Fruit fly (Drosophila melanogaster): ENCODE results near the gene Miro.

The Miro gene

DNA sequence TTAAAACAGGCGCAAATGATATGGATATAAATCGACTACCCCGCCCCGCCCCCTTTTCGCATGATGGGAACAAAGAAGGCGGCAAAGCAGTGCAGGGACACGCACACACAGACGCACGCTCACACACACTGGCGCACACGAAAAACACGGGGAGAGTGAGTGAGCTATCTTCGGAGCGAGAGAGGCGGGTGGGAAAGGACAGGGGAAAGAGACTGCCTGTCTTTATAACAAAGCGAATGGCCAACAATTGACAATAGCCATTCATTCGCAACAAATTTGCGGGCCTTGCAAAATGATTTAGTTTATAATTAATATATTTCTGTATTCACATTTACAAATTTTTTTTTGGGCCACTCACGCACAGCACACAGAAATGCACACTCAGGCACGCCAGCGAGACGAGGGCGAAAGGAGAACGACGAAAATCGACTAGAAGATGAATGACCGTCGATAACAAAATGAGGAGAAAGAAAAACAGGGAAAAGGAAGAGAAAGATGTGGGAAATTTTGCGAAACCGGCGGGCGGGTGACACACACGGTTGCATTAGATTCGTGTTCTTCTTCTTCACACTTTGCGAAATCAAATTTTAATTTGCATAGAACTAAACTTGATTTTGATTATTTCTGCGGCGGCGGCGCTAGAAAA is 8.1 kb upstream of the Miro start (continued):
- TF ChIP-seq CG10366 (GFP tag; IDR thresholded peaks at IDR 0.05) (no peak), CG4617 (GFP tag; optimal IDR thresholded peaks at IDR 0.05; ENCODE audit: borderline replicate concordance) (peak; percentile 14), NfI (GFP tag; optimal IDR thresholded peaks at IDR 0.05) (no peak), Awh (GFP tag; IDR thresholded peaks at IDR 0.05) (no peak), CG7357 (GFP tag; IDR thresholded peaks at IDR 0.05) (no peak), Trl (optimal IDR thresholded peaks at IDR 0.05) (peak; percentile 58 to 68), Trl (GFP tag; optimal IDR thresholded peaks at IDR 0.05) (no peak), eve (GFP tag; optimal IDR thresholded peaks at IDR 0.05) (no peak), sqz (GFP tag; optimal IDR thresholded peaks at IDR 0.05) (no peak), D (optimal IDR thresholded peaks at IDR 0.05) (peak; percentile 22), D (GFP tag; optimal IDR thresholded peaks at IDR 0.05) (no peak), GATAe (GFP tag; conservative IDR thresholded peaks at IDR 0.05) (no peak), CG6254 (GFP tag; optimal IDR thresholded peaks at IDR 0.05) (no peak), ftz-f1 (GFP tag; optimal IDR thresholded peaks at IDR 0.05) (peak; percentile 65), MBD-R2 (GFP tag; IDR thresholded peaks at IDR 0.05) (no peak), lola (GFP tag; optimal IDR thresholded peaks at IDR 0.05) (no peak), Lhr (GFP tag; optimal IDR thresholded peaks at IDR 0.05) (no peak), ara (GFP tag; IDR thresholded peaks at IDR 0.05) (no peak), caup (GFP tag; optimal IDR thresholded peaks at IDR 0.05; ENCODE audit: severe bottlenecking) (no peak), Sin3A (optimal IDR thresholded peaks at IDR 0.05) (no peak), CG14667 (GFP tag; IDR thresholded peaks at IDR 0.05) (no peak), Tbp (GFP tag; optimal IDR thresholded peaks at IDR 0.05) (no peak), CkIIα-i1 (GFP tag; IDR thresholded peaks at IDR 0.05) (no peak), YL-1 (GFP tag; optimal IDR thresholded peaks at IDR 0.05) (no peak), pho (GFP tag; optimal IDR thresholded peaks at IDR 0.05) (no peak), CG13894 (tag; optimal IDR thresholded peaks at IDR 0.05) (no peak), Meics (GFP tag; optimal IDR thresholded peaks at IDR 0.05) (no peak), CG3065 (GFP tag; optimal IDR thresholded peaks at IDR 0.05) (peak; percentile 27), CG3726 (GFP tag; IDR thresholded peaks at IDR 0.05) (no peak), aop (GFP tag; IDR thresholded peaks at IDR 0.05) (no peak), disco-r (GFP tag; optimal IDR thresholded peaks at IDR 0.05) (no peak), CG9437 (GFP tag; optimal IDR thresholded peaks at IDR 0.05) (no peak), lbe (GFP tag; optimal IDR thresholded peaks at IDR 0.05) (no peak), MTF-1 (GFP tag; optimal IDR thresholded peaks at IDR 0.05; ENCODE audit: borderline replicate concordance) (no peak), Atf6 (GFP tag; IDR thresholded peaks at IDR 0.05) (no peak), tna (GFP tag; IDR thresholded peaks at IDR 0.05; ENCODE audit: partially characterized antibody) (0 out of 2 replicates have a peak, but pooled peaks have one; percentile 25), luna (GFP tag; optimal IDR thresholded peaks at IDR 0.05) (no peak), Deaf1 (tag; optimal IDR thresholded peaks at IDR 0.05) (no peak), jing (GFP tag; optimal IDR thresholded peaks at IDR 0.05) (no peak), CG18599 (GFP tag; optimal IDR thresholded peaks at IDR 0.05) (peak; percentile 25), CG12219 (GFP tag; optimal IDR thresholded peaks at IDR 0.05) (no peak), odd (GFP tag; optimal IDR thresholded peaks at IDR 0.05) (no peak), dpn (GFP tag; optimal IDR thresholded peaks at IDR 0.05) (no peak), unc-4 (GFP tag; IDR thresholded peaks at IDR 0.05; ENCODE audit: partially characterized antibody) (no peak), CG10543 (GFP tag; optimal IDR thresholded peaks at IDR 0.05) (peak; percentile 24), Dip3 (GFP tag; optimal IDR thresholded peaks at IDR 0.05) (no peak), lmd (GFP tag; IDR thresholded peaks at IDR 0.05) (no peak), Stat92E (GFP tag; optimal IDR thresholded peaks at IDR 0.05) (no peak), Doc2 (GFP tag; IDR thresholded peaks at IDR 0.05) (no peak), lov (optimal IDR thresholded peaks at IDR 0.05) (no peak), lov (GFP tag; IDR thresholded peaks at IDR 0.05) (no peak)

Measured in whole organism, embryonic.